Worm (Caenorhabditis elegans) whole organism, L2 larva: Measurements from ENCODE around the gene E02H1.1.

ENCODE experiments used
- C34F6.9 ChIP-seq: fragments of 150-350 bp; optimal IDR thresholded peaks from 2 replicates; lab custom pipeline; 2014; ENCODE audit warnings: missing biosample characterization, missing genetic modification characterization
- F13H6.1 ChIP-seq: sonication (generic microtip); optimal IDR thresholded peaks from 2 replicates; lab custom pipeline; 2016; ENCODE audit warnings: missing genetic modification characterization, missing compliant biosample characterization
- Y55F3AM.14 ChIP-seq: fragments of 200-800 bp; sonication (Bioruptor generic); optimal IDR thresholded peaks from 2 replicates; lab custom pipeline; 2018; ENCODE audit warnings: mild to moderate bottlenecking, missing genetic modification characterization, missing compliant biosample characterization
- aly-2 ChIP-seq: fragments of 150-350 bp; optimal IDR thresholded peaks from 2 replicates; lab custom pipeline; 2014; ENCODE audit warnings: missing biosample characterization, missing genetic modification characterization
- ama-1 ChIP-seq: fragments of 150-350 bp; optimal IDR thresholded peaks from 2 replicates; lab custom pipeline; 2018; ENCODE audit warnings: inconsistent platforms
- blmp-1 ChIP-seq: sonication (generic microtip); optimal IDR thresholded peaks from 2 replicates; lab custom pipeline; 2017; ENCODE audit warnings: missing genetic modification characterization, mild to moderate bottlenecking, missing compliant biosample characterization, antibody characterized with exemption, moderate library complexity; ENCODE audit not compliant: insufficient read depth
- dmd-4 ChIP-seq: sonication (generic microtip); optimal IDR thresholded peaks from 2 replicates; lab custom pipeline; 2017; ENCODE audit warnings: missing biosample characterization, missing genetic modification characterization
- egl-27 ChIP-seq: sonication (generic microtip); optimal IDR thresholded peaks from 3 replicates; lab custom pipeline; 2017; ENCODE audit warnings: missing biosample characterization, missing genetic modification reagents, missing genetic modification characterization
- elt-1 ChIP-seq: fragments of 150-350 bp; optimal IDR thresholded peaks from 2 replicates; lab custom pipeline; 2014; ENCODE audit warnings: missing biosample characterization, missing genetic modification characterization
- elt-3 ChIP-seq: sonication (generic microtip); optimal IDR thresholded peaks from 2 replicates; lab custom pipeline; 2017; ENCODE audit warnings: missing biosample characterization, missing genetic modification characterization
- fos-1 ChIP-seq: fragments of 150-350 bp; optimal IDR thresholded peaks from 2 replicates; lab custom pipeline; 2014; ENCODE audit warnings: missing biosample characterization, missing genetic modification characterization
- gmeb-1 ChIP-seq: fragments of 150-350 bp; optimal IDR thresholded peaks from 2 replicates; lab custom pipeline; 2014; ENCODE audit warnings: missing biosample characterization, missing genetic modification characterization
- lin-11 ChIP-seq: fragments of 150-350 bp; sonication (generic microtip); optimal IDR thresholded peaks from 2 replicates; lab custom pipeline; 2014; ENCODE audit warnings: missing biosample characterization, missing genetic modification characterization, inconsistent platforms, mixed read lengths
- lin-13 ChIP-seq: fragments of 150-350 bp; optimal IDR thresholded peaks from 2 replicates; lab custom pipeline; 2014; ENCODE audit warnings: missing biosample characterization, missing genetic modification reagents, missing genetic modification characterization
- lin-39 ChIP-seq: fragments of 150-350 bp; optimal IDR thresholded peaks from 2 replicates; lab custom pipeline; 2014; ENCODE audit warnings: missing biosample characterization, missing genetic modification reagents, missing genetic modification characterization
- lsy-2 ChIP-seq, 2 experiments: fragments of 150-350 bp in 1 of 2; sonication (generic microtip) in 1 of 2; optimal IDR thresholded peaks; 2 replicates each; lab custom pipeline; 2014 to 2017; ENCODE audit warnings: missing biosample characterization in 2 of 2, missing genetic modification characterization in 2 of 2
- mab-5 ChIP-seq: fragments of 150-350 bp; optimal IDR thresholded peaks from 2 replicates; lab custom pipeline; 2014; ENCODE audit warnings: missing biosample characterization, missing genetic modification characterization
- mbf-1 ChIP-seq: sonication (generic microtip); optimal IDR thresholded peaks from 2 replicates; lab custom pipeline; 2017; ENCODE audit warnings: missing biosample characterization, missing genetic modification characterization
- mdl-1 ChIP-seq, 2 experiments: fragments of 150-350 bp in 1 of 2; sonication (generic microtip) in 1 of 2; optimal IDR thresholded peaks; 2 replicates each; lab custom pipeline; 2017; ENCODE audit warnings: missing biosample characterization in 2 of 2, missing genetic modification characterization in 2 of 2
- nhr-10 ChIP-seq: sonication (generic microtip); optimal IDR thresholded peaks from 2 replicates; lab custom pipeline; 2017; ENCODE audit warnings: missing biosample characterization, missing genetic modification characterization
- nhr-12 ChIP-seq: fragments of 150-350 bp; optimal IDR thresholded peaks from 2 replicates; lab custom pipeline; 2014; ENCODE audit warnings: missing biosample characterization, missing genetic modification characterization
- nhr-129 ChIP-seq: fragments of 150-350 bp; optimal IDR thresholded peaks from 2 replicates; lab custom pipeline; 2014; ENCODE audit warnings: missing biosample characterization, missing genetic modification characterization
- nhr-21 ChIP-seq: fragments of 150-350 bp; optimal IDR thresholded peaks from 2 replicates; lab custom pipeline; 2014; ENCODE audit warnings: missing biosample characterization, missing genetic modification characterization
- nhr-23 ChIP-seq: fragments of 150-350 bp; optimal IDR thresholded peaks from 2 replicates; lab custom pipeline; 2014; ENCODE audit warnings: missing biosample characterization, missing genetic modification reagents, missing genetic modification characterization
- nhr-237 ChIP-seq: fragments of 150-350 bp; optimal IDR thresholded peaks from 2 replicates; lab custom pipeline; 2014; ENCODE audit warnings: missing biosample characterization, missing genetic modification characterization
- nhr-25 ChIP-seq: fragments of 150-350 bp; sonication (generic microtip); optimal IDR thresholded peaks from 3 replicates; lab custom pipeline; 2014; ENCODE audit warnings: missing biosample characterization, missing genetic modification characterization
- nhr-6 ChIP-seq: fragments of 150-350 bp; optimal IDR thresholded peaks from 2 replicates; lab custom pipeline; 2014; ENCODE audit warnings: missing biosample characterization, missing genetic modification characterization
- nhr-77 ChIP-seq: fragments of 150-350 bp; optimal IDR thresholded peaks from 2 replicates; lab custom pipeline; 2014; ENCODE audit warnings: missing biosample characterization, missing genetic modification characterization
- peb-1 ChIP-seq: fragments of 150-350 bp; optimal IDR thresholded peaks from 2 replicates; lab custom pipeline; 2014; ENCODE audit warnings: missing biosample characterization, missing genetic modification characterization
- sem-4 ChIP-seq: fragments of 150-350 bp; optimal IDR thresholded peaks from 2 replicates; lab custom pipeline; 2014; ENCODE audit warnings: missing biosample characterization, missing genetic modification reagents, missing genetic modification characterization
- skn-1 ChIP-seq: sonication (generic microtip); optimal IDR thresholded peaks from 2 replicates; lab custom pipeline; 2017; ENCODE audit warnings: missing biosample characterization, missing genetic modification characterization
- sma-3 ChIP-seq: sonication (generic microtip); optimal IDR thresholded peaks from 2 replicates; lab custom pipeline; 2016; ENCODE audit warnings: missing genetic modification reagents, missing genetic modification characterization, missing compliant biosample characterization
- sma-9 ChIP-seq, 2 experiments: fragments of 150-350 bp in 1 of 2; sonication (generic microtip) in 1 of 2; optimal IDR thresholded peaks; 2 replicates each; lab custom pipeline; 2014 to 2016; ENCODE audit warnings: missing genetic modification characterization in 2 of 2, mild to moderate bottlenecking in 1 of 2, missing biosample characterization in 1 of 2, missing compliant biosample characterization in 1 of 2, missing genetic modification reagents in 1 of 2, moderate library complexity in 1 of 2
- unc-39 ChIP-seq: fragments of 150-350 bp; optimal IDR thresholded peaks from 2 replicates; lab custom pipeline; 2014; ENCODE audit warnings: missing biosample characterization, missing genetic modification characterization
- unc-55 ChIP-seq: fragments of 150-350 bp; sonication (generic microtip); optimal IDR thresholded peaks from 3 replicates; lab custom pipeline; 2014; ENCODE audit warnings: missing biosample characterization, missing genetic modification reagents, missing genetic modification characterization
- unc-62 ChIP-seq: fragments of 150-350 bp; optimal IDR thresholded peaks from 2 replicates; lab custom pipeline; 2014; ENCODE audit warnings: missing biosample characterization, missing genetic modification reagents, missing genetic modification characterization
- zag-1 ChIP-seq: fragments of 150-350 bp; optimal IDR thresholded peaks from 2 replicates; lab custom pipeline; 2014; ENCODE audit warnings: missing biosample characterization, missing genetic modification characterization
- ztf-11 ChIP-seq: sonication (generic microtip); optimal IDR thresholded peaks from 2 replicates; lab custom pipeline; 2017; ENCODE audit warnings: missing biosample characterization, missing genetic modification characterization

Gene E02H1.1

ce11 chrII:9597516-9598047, 6.6 kb upstream of the E02H1.1 start, which contains the start of gene mrpl-53:
Gene mrpl-53, plus strand, starts transcription at chrII:9597622.
- peak; percentile 5 for TF ChIP-seq sma-9 (GFP tag; optimal IDR thresholded peaks at IDR 0.05; lab: Kevin White, UChicago)
- TF ChIP-seq sma-9 (tag; optimal IDR thresholded peaks at IDR 0.05; lab: Kevin White, UChicago): no peak
- no peak for TF ChIP-seq mbf-1 (tag; lab: Kevin White, UChicago)
- TF ChIP-seq unc-39 (tag; lab: Kevin White, UChicago): no peak
- no peak for TF ChIP-seq nhr-237 (tag; lab: Kevin White, UChicago)
- TF ChIP-seq ama-1: peak; percentile 5
- TF ChIP-seq nhr-21 (tag; lab: Kevin White, UChicago): no peak
- TF ChIP-seq egl-27 (tag; lab: Kevin White, UChicago): no peak
- peak; percentile 30 for TF ChIP-seq nhr-25 (tag; lab: Kevin White, UChicago)
- no peak for TF ChIP-seq unc-62
- TF ChIP-seq sma-3 (GFP tag; lab: Kevin White, UChicago): peak; percentile 30
- no peak for TF ChIP-seq fos-1 (tag; lab: Kevin White, UChicago)
- TF ChIP-seq lsy-2 (tag; optimal IDR thresholded peaks at IDR 0.05; lab: Kevin White, UChicago): no peak
- no peak for TF ChIP-seq nhr-10 (tag; lab: Kevin White, UChicago)
- no peak for TF ChIP-seq zag-1 (tag; lab: Kevin White, UChicago)
- peak; percentile 37 for TF ChIP-seq Y55F3AM.14 (GFP tag; lab: Kevin White, UChicago)

ce11 chrII:9596401-9596800, 5.4 kb upstream of the E02H1.1 start, which contains the start of gene E02H1.6:
Gene E02H1.6, plus strand, starts transcription at chrII:9596701.
- TF ChIP-seq sma-3 (GFP tag; lab: Kevin White, UChicago) (no peak), aly-2 (no peak), unc-39 (tag; lab: Kevin White, UChicago) (no peak), nhr-6 (tag; lab: Kevin White, UChicago) (no peak)

ce11 chrII:9594924-9595323, 4.0 kb upstream of the E02H1.1 start, which contains the start of gene E02H1.5:
Gene E02H1.5, plus strand, starts transcription at chrII:9595224.
- TF ChIP-seq lin-39 (tag; lab: Kevin White, UChicago) (no peak), unc-62 (no peak), ztf-11 (tag; lab: Kevin White, UChicago) (no peak)

ce11 chrII:9592737-9593136, 1.8 kb upstream of the E02H1.1 start, which contains the start of gene parp-2:
Gene parp-2, plus strand, starts transcription at chrII:9593037.
- no peak for TF ChIP-seq fos-1 (tag; lab: Kevin White, UChicago)
- no peak for TF ChIP-seq zag-1 (tag; lab: Kevin White, UChicago)
- TF ChIP-seq dmd-4: no peak
- no peak for TF ChIP-seq unc-62
- TF ChIP-seq sem-4 (tag; lab: Kevin White, UChicago): no peak
- TF ChIP-seq lsy-2 (tag; optimal IDR thresholded peaks at IDR 0.05; lab: Kevin White, UChicago): no peak
- no peak for TF ChIP-seq lin-39 (tag; lab: Kevin White, UChicago)
- TF ChIP-seq, all 48 proteins: peak for 0

- TF ChIP-seq unc-55 (GFP tag; lab: Kevin White, UChicago) (no peak), Y55F3AM.14 (GFP tag; lab: Kevin White, UChicago) (no peak), fos-1 (tag; lab: Kevin White, UChicago) (no peak), ztf-11 (tag; lab: Kevin White, UChicago) (no peak), mab-5 (tag; lab: Kevin White, UChicago) (no peak), blmp-1 (tag; lab: Kevin White, UChicago) (no peak), elt-1 (tag; lab: Kevin White, UChicago) (no peak), aly-2 (no peak), zag-1 (tag; lab: Kevin White, UChicago) (no peak), lin-11 (tag; lab: Kevin White, UChicago) (no peak), gmeb-1 (no peak), sma-3 (GFP tag; lab: Kevin White, UChicago) (no peak)
- TF ChIP-seq, all 48 proteins: peak for 0
Observed at ce11 chrII:9589667-9590066, 1.3 kb downstream of the E02H1.1 start, which contains the start of gene eral-1. Gene eral-1, minus strand, starts transcription at chrII:9589767.

ce11 chrII:9586734-9587209, 4.2 kb downstream of the E02H1.1 start, which contains the start of gene ugt-58:
Gene ugt-58, minus strand, starts transcription at chrII:9586784.
- TF ChIP-seq egl-27 (tag; lab: Kevin White, UChicago) (no peak), F13H6.1 (tag; lab: Kevin White, UChicago) (no peak), mdl-1 (tag; optimal IDR thresholded peaks at IDR 0.05; lab: Kevin White, UChicago) (no peak), Y55F3AM.14 (GFP tag; lab: Kevin White, UChicago) (no peak), aly-2 (no peak), elt-1 (tag; lab: Kevin White, UChicago) (no peak), peb-1 (tag; lab: Kevin White, UChicago) (no peak), nhr-77 (tag; lab: Kevin White, UChicago) (no peak), elt-3 (no peak), sem-4 (tag; lab: Kevin White, UChicago) (no peak), lin-13 (GFP tag; lab: Kevin White, UChicago) (no peak), mbf-1 (tag; lab: Kevin White, UChicago) (no peak), skn-1 (tag; lab: Kevin White, UChicago) (no peak), ztf-11 (tag; lab: Kevin White, UChicago) (no peak), lin-39 (tag; lab: Kevin White, UChicago) (no peak), nhr-6 (tag; lab: Kevin White, UChicago) (no peak), mab-5 (tag; lab: Kevin White, UChicago) (no peak), blmp-1 (tag; lab: Kevin White, UChicago) (peak; percentile 25), nhr-21 (tag; lab: Kevin White, UChicago) (peak; percentile 9), zag-1 (tag; lab: Kevin White, UChicago) (no peak), C34F6.9 (tag; lab: Kevin White, UChicago) (no peak), nhr-129 (tag; lab: Kevin White, UChicago) (no peak), nhr-12 (tag; lab: Kevin White, UChicago) (no peak), nhr-23 (no peak)
